Fruit fly (Drosophila melanogaster) whole organism, embryonic: ENCODE measurements around the gene CG4631.

Experiments used
- Ada2b ChIP-seq: fragments of 200-800 bp; sonication (Bioruptor generic); IDR thresholded peaks from 2 replicates; pipeline ENCODE4 v1.3.6; 2022; ENCODE audit warnings: missing biosample characterization, missing genetic modification characterization
- Asciz ChIP-seq: fragments of 200-800 bp; sonication (Bioruptor generic); optimal IDR thresholded peaks from 2 replicates; lab custom pipeline; 2017; ENCODE audit warnings: missing biosample characterization, mild to moderate bottlenecking, missing genetic modification characterization, missing genetic modification reagents
- Atf-2 ChIP-seq: fragments of 200-800 bp; sonication (Bioruptor generic); optimal IDR thresholded peaks from 2 replicates; lab custom pipeline; 2016; ENCODE audit warnings: missing biosample characterization, missing genetic modification characterization
- B-H1 ChIP-seq: fragments of 200-800 bp; sonication (Bioruptor generic); IDR thresholded peaks from 3 replicates; pipeline ENCODE4 v1.3.6; 2022; ENCODE audit warnings: missing biosample characterization, missing genetic modification characterization
- Bgb ChIP-seq: fragments of 200-800 bp; sonication (Bioruptor generic); IDR thresholded peaks from 2 replicates; pipeline ENCODE4 v1.3.6; 2022; ENCODE audit warnings: missing biosample characterization, missing genetic modification characterization; ENCODE audit not compliant: partially characterized antibody
- BtbVII ChIP-seq: fragments of 200-800 bp; sonication (Bioruptor generic); optimal IDR thresholded peaks from 3 replicates; lab custom pipeline; 2017; ENCODE audit warnings: missing biosample characterization, mild to moderate bottlenecking, missing genetic modification characterization
- CG10321 ChIP-seq: fragments of 200-800 bp; sonication (Bioruptor generic); IDR thresholded peaks from 2 replicates; pipeline ENCODE4 v1.3.6; 2022; ENCODE audit warnings: missing biosample characterization, missing genetic modification characterization
- CG11398 ChIP-seq: fragments of 200-800 bp; sonication (Bioruptor generic); optimal IDR thresholded peaks from 2 replicates; lab custom pipeline; 2016; ENCODE audit warnings: missing biosample characterization, missing genetic modification characterization
- CG11695 ChIP-seq: fragments of 200-800 bp; sonication (Bioruptor generic); IDR thresholded peaks from 3 replicates; pipeline ENCODE4 v1.3.6; 2022; ENCODE audit warnings: missing biosample characterization, missing genetic modification characterization
- CG12071 ChIP-seq: fragments of 200-800 bp; sonication (Bioruptor generic); optimal IDR thresholded peaks from 3 replicates; lab custom pipeline; 2018; ENCODE audit warnings: missing biosample characterization, mild to moderate bottlenecking, missing genetic modification characterization
- CG12659 ChIP-seq: fragments of 200-800 bp; sonication (Bioruptor generic); optimal IDR thresholded peaks from 3 replicates; lab custom pipeline; 2017; ENCODE audit warnings: mild to moderate bottlenecking, missing biosample characterization, missing genetic modification reagents, missing genetic modification characterization
- CG15011 ChIP-seq: fragments of 200-800 bp; sonication (Bioruptor generic); optimal IDR thresholded peaks from 3 replicates; lab custom pipeline; 2018; ENCODE audit warnings: missing biosample characterization, mild to moderate bottlenecking, missing genetic modification characterization
- CG1602 ChIP-seq: fragments of 200-800 bp; sonication (Bioruptor generic); optimal IDR thresholded peaks from 3 replicates; lab custom pipeline; 2016; ENCODE audit warnings: missing biosample characterization, missing genetic modification characterization
- CG17186 ChIP-seq: fragments of 200-800 bp; sonication (Bioruptor generic); optimal IDR thresholded peaks from 3 replicates; lab custom pipeline; 2017; ENCODE audit warnings: missing biosample characterization, missing genetic modification reagents, missing genetic modification characterization
- CG34376 ChIP-seq: fragments of 200-800 bp; sonication (Bioruptor generic); optimal IDR thresholded peaks from 2 replicates; lab custom pipeline; 2018; ENCODE audit warnings: missing biosample characterization, mild to moderate bottlenecking, missing genetic modification characterization
- CG7987 ChIP-seq: fragments of 200-800 bp; sonication (Bioruptor generic); optimal IDR thresholded peaks from 2 replicates; lab custom pipeline; 2018; ENCODE audit warnings: missing biosample characterization, mild to moderate bottlenecking, missing genetic modification characterization, moderate library complexity
- CG9609 ChIP-seq: fragments of 200-800 bp; sonication (Bioruptor generic); optimal IDR thresholded peaks from 3 replicates; lab custom pipeline; 2016; ENCODE audit warnings: missing biosample characterization, missing genetic modification characterization
- CG9727 ChIP-seq: fragments of 200-800 bp; sonication (Bioruptor generic); optimal IDR thresholded peaks from 3 replicates; lab custom pipeline; 2017; ENCODE audit warnings: missing biosample characterization, mild to moderate bottlenecking, missing genetic modification characterization
- CG9817 ChIP-seq: fragments of 200-800 bp; sonication (Bioruptor generic); optimal IDR thresholded peaks from 2 replicates; lab custom pipeline; 2018; ENCODE audit warnings: missing biosample characterization, mild to moderate bottlenecking, missing genetic modification characterization, moderate library complexity
- CrebB ChIP-seq: fragments of 200-800 bp; sonication (Bioruptor generic); optimal IDR thresholded peaks from 3 replicates; lab custom pipeline; 2018; ENCODE audit warnings: missing biosample characterization, mild to moderate bottlenecking, missing genetic modification characterization
- Dfd ChIP-seq, 2 experiments: fragments of >200 bp; optimal IDR thresholded peaks; 2 replicates each; lab custom pipeline; 2017; ENCODE audit warnings: missing biosample characterization in 2 of 2, missing genetic modification characterization in 2 of 2
- Gug ChIP-seq: fragments of 200-800 bp; sonication (Bioruptor generic); IDR thresholded peaks from 4 replicates; pipeline ENCODE4 v1.3.6; 2022; ENCODE audit warnings: missing biosample characterization, missing genetic modification characterization
- Hr78 ChIP-seq, 2 experiments: fragments of 200-800 bp in 1 of 2; fragments of >200 bp in 1 of 2; sonication (Bioruptor generic) in 1 of 2; optimal IDR thresholded peaks; 2 replicates each; lab custom pipeline; 2017 to 2019; ENCODE audit warnings: missing biosample characterization in 2 of 2, missing genetic modification characterization in 2 of 2, mild to moderate bottlenecking in 1 of 2, moderate library complexity in 1 of 2
- MBD-R2 ChIP-seq: fragments of 200-800 bp; sonication (Bioruptor generic); IDR thresholded peaks from 2 replicates; pipeline ENCODE4 v1.3.6; 2022; ENCODE audit warnings: missing biosample characterization, missing genetic modification characterization
- Max ChIP-seq: fragments of 200-800 bp; sonication (Bioruptor generic); optimal IDR thresholded peaks from 2 replicates; lab custom pipeline; 2016; ENCODE audit warnings: missing biosample characterization, mild to moderate bottlenecking, missing genetic modification characterization
- Nf-YA ChIP-seq: fragments of 200-800 bp; sonication (Bioruptor generic); IDR thresholded peaks from 2 replicates; pipeline ENCODE4 v1.3.6; 2022; ENCODE audit warnings: missing biosample characterization, missing genetic modification characterization
- Oli ChIP-seq: fragments of 200-800 bp; sonication (Bioruptor generic); optimal IDR thresholded peaks from 2 replicates; lab custom pipeline; 2018; ENCODE audit warnings: missing biosample characterization, mild to moderate bottlenecking, missing genetic modification characterization, moderate library complexity
- Trl ChIP-seq, 3 experiments: fragments of >200 bp in 2 of 3; fragments of 200-800 bp in 1 of 3; sonication (Bioruptor generic) in 1 of 3; optimal IDR thresholded peaks; 2 replicates in 1 of 3; 3 replicates in 2 of 3; lab custom pipeline; 2016 to 2017; ENCODE audit warnings: missing biosample characterization in 1 of 3, missing genetic modification characterization in 1 of 3
- ap ChIP-seq: fragments of 200-800 bp; sonication (Bioruptor generic); IDR thresholded peaks from 2 replicates; pipeline ENCODE4 v1.3.6; 2022; ENCODE audit warnings: missing biosample characterization, missing genetic modification characterization
- ara ChIP-seq: fragments of 200-800 bp; sonication (Bioruptor generic); IDR thresholded peaks from 2 replicates; pipeline ENCODE4 v1.3.6; 2022; ENCODE audit warnings: missing biosample characterization, missing genetic modification characterization
- ato ChIP-seq: fragments of 200-800 bp; sonication (Bioruptor generic); IDR thresholded peaks from 2 replicates; pipeline ENCODE4 v1.3.6; 2022; ENCODE audit warnings: missing biosample characterization, missing genetic modification characterization; ENCODE audit not compliant: partially characterized antibody
- bbx ChIP-seq: fragments of 200-800 bp; sonication (Bioruptor generic); IDR thresholded peaks from 2 replicates; pipeline ENCODE4 v1.3.6; 2022; ENCODE audit warnings: missing biosample characterization, missing genetic modification characterization; ENCODE audit not compliant: partially characterized antibody
- bsh ChIP-seq, 2 experiments: fragments of 200-800 bp; sonication (Bioruptor generic); optimal IDR thresholded peaks; 2 replicates each; lab custom pipeline; 2017 to 2018; ENCODE audit warnings: mild to moderate bottlenecking in 2 of 2, missing biosample characterization in 2 of 2, missing genetic modification characterization in 2 of 2, moderate library complexity in 1 of 2
- btn ChIP-seq: fragments of 200-800 bp; sonication (Bioruptor generic); optimal IDR thresholded peaks from 2 replicates; lab custom pipeline; 2016; ENCODE audit warnings: missing biosample characterization, missing genetic modification characterization
- cg ChIP-seq: fragments of 200-800 bp; sonication (Bioruptor generic); optimal IDR thresholded peaks from 3 replicates; lab custom pipeline; 2019; ENCODE audit warnings: missing biosample characterization, mild to moderate bottlenecking, missing genetic modification characterization, moderate library complexity
- chif ChIP-seq, 2 experiments: fragments of 200-800 bp; sonication (Bioruptor generic); optimal IDR thresholded peaks; 3 replicates each; lab custom pipeline; 2016; ENCODE audit warnings: missing biosample characterization in 2 of 2, missing genetic modification characterization in 2 of 2
- cwo ChIP-seq: fragments of 200-800 bp; sonication (Bioruptor generic); optimal IDR thresholded peaks from 3 replicates; lab custom pipeline; 2017; ENCODE audit warnings: missing biosample characterization, missing genetic modification characterization, mild to moderate bottlenecking, moderate library complexity, missing genetic modification reagents
- ham ChIP-seq: fragments of 200-800 bp; sonication (Bioruptor generic); IDR thresholded peaks from 2 replicates; pipeline ENCODE4 v1.3.6; 2022; ENCODE audit warnings: missing biosample characterization, missing genetic modification characterization
- hkb ChIP-seq, 2 experiments: fragments of 200-800 bp in 1 of 2; fragments of >200 bp in 1 of 2; sonication (Bioruptor generic) in 1 of 2; IDR thresholded peaks in 1 of 2; optimal IDR thresholded peaks in 1 of 2; 2 replicates each; pipeline versions ENCODE4 v1.3.6 to Lab custom; 2017 to 2022; ENCODE audit warnings: missing biosample characterization in 1 of 2, missing genetic modification characterization in 1 of 2
- jigr1 ChIP-seq: fragments of 200-800 bp; sonication (Bioruptor generic); IDR thresholded peaks from 3 replicates; pipeline ENCODE4 v1.3.6; 2022; ENCODE audit warnings: missing biosample characterization, missing genetic modification characterization
- mirr ChIP-seq: fragments of 200-800 bp; sonication (Bioruptor generic); optimal IDR thresholded peaks from 3 replicates; lab custom pipeline; 2018; ENCODE audit warnings: missing biosample characterization, mild to moderate bottlenecking, missing genetic modification characterization
- nerfin-2 ChIP-seq: fragments of 200-800 bp; sonication (Bioruptor generic); IDR thresholded peaks from 2 replicates; pipeline ENCODE4 v1.3.6; 2022; ENCODE audit warnings: missing biosample characterization, missing genetic modification characterization; ENCODE audit not compliant: partially characterized antibody
- nom ChIP-seq: fragments of 200-800 bp; sonication (Bioruptor generic); optimal IDR thresholded peaks from 2 replicates; lab custom pipeline; 2017; ENCODE audit warnings: missing biosample characterization, missing genetic modification characterization, mild to moderate bottlenecking, moderate library complexity, missing genetic modification reagents
- peb ChIP-seq: fragments of 200-800 bp; sonication (Bioruptor generic); IDR thresholded peaks from 2 replicates; pipeline ENCODE4 v1.3.6; 2022; ENCODE audit warnings: missing biosample characterization, missing genetic modification characterization
- scrt ChIP-seq: fragments of 200-800 bp; sonication (Bioruptor generic); optimal IDR thresholded peaks from 2 replicates; lab custom pipeline; 2018; ENCODE audit warnings: missing biosample characterization, mild to moderate bottlenecking, missing genetic modification characterization, moderate library complexity
- sens ChIP-seq: fragments of 200-800 bp; sonication (Bioruptor generic); peaks from one replicate; lab custom pipeline; 2016; ENCODE audit warnings: missing biosample characterization, missing genetic modification characterization
- slou ChIP-seq: fragments of 200-800 bp; sonication (Bioruptor generic); optimal IDR thresholded peaks from 3 replicates; lab custom pipeline; 2016; ENCODE audit warnings: missing biosample characterization, missing genetic modification characterization
- sug ChIP-seq: fragments of 200-800 bp; optimal IDR thresholded peaks from 2 replicates; lab custom pipeline; 2019; ENCODE audit warnings: missing biosample characterization, mild to moderate bottlenecking, missing genetic modification characterization, moderate library complexity
- zfh1 ChIP-seq: fragments of 200-800 bp; sonication (Bioruptor generic); IDR thresholded peaks from 3 replicates; pipeline ENCODE4 v1.3.6; 2022; ENCODE audit warnings: missing biosample characterization, missing genetic modification characterization

Gene CG4631

DNA sequence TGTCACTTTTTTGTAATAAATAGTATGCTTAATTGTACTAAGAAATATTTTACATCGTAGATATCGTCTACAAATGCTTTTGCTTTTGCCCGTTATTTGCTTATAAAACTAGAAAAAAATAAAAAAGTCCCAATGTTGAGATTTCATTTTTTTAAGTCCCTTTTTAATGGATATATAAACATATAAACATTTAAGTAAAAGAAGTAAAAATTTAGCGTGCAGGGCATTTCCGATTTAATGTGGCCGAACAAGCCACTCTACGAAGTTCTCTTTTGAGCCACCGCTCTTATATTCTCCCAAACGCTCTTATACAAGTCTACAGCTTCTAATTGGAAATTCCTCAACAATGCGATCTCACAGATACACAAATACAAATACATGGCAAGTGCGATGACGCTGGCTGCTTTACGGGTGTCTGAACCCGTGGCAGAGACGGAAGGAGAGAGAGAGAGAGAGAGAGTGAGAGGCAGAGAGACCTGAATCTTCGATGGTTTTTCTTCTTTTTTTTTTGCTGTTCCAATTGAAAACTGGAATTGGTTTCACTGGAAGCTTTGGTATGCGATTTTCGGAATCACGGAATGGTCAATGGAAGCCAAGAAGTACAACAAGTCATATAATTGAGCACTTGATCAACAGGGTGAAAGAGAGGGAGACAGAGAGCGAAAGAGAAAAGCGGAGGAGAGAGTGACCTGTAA lies 19.4 kb upstream of the CG4631 start (continued):
- TF ChIP-seq nerfin-2 (GFP tag; lab: Robert Waterston, UW) (no peak), slou (GFP tag; lab: Kevin White, UChicago) (no peak), Nf-YA (GFP tag; lab: Robert Waterston, UW) (no peak), Atf-2 (GFP tag; lab: Kevin White, UChicago) (no peak), Dfd (GFP tag; optimal IDR thresholded peaks at IDR 0.05; lab: Kevin White, UChicago) (no peak), CG9727 (GFP tag; lab: Kevin White, UChicago) (no peak), ara (GFP tag; lab: Robert Waterston, UW) (no peak), CG9817 (tag; lab: Kevin White, UChicago) (no peak), CG12071 (no peak), Max (no peak), nom (GFP tag; lab: Kevin White, UChicago) (peak; percentile 85), zfh1 (GFP tag; lab: Robert Waterston, UW) (0 out of 3 replicates have a peak, but pooled peaks have one; percentile 26), CG1602 (GFP tag; lab: Kevin White, UChicago) (no peak), Ada2b (GFP tag; lab: Robert Waterston, UW) (no peak), scrt (GFP tag; lab: Kevin White, UChicago) (no peak), CG34376 (no peak), chif (GFP tag; optimal IDR thresholded peaks at IDR 0.05; lab: Kevin White, UChicago) (no peak), sens (GFP tag; lab: Kevin White, UChicago) (peak; percentile 78), sug (tag; lab: Kevin White, UChicago) (no peak), ato (GFP tag; lab: Robert Waterston, UW) (no peak), CG17186 (no peak), bsh (GFP tag; optimal IDR thresholded peaks at IDR 0.05; lab: Kevin White, UChicago) (peak in 1 of 2 experiments; percentile 67), ham (GFP tag; lab: Robert Waterston, UW) (no peak), Hr78 (GFP tag; optimal IDR thresholded peaks at IDR 0.05; lab: Kevin White, UChicago) (peak in 1 of 2 experiments; percentile 14), Bgb (GFP tag; lab: Robert Waterston, UW) (no peak), cg (GFP tag; lab: Kevin White, UChicago) (peak; percentile 85), Oli (tag; lab: Kevin White, UChicago) (no peak), CG11398 (no peak), btn (GFP tag; lab: Kevin White, UChicago) (no peak), jigr1 (no peak), CG11695 (GFP tag; lab: Robert Waterston, UW) (no peak), MBD-R2 (GFP tag; lab: Robert Waterston, UW) (no peak), hkb (optimal IDR thresholded peaks at IDR 0.05; lab: Kevin White, UChicago) (no peak), hkb (GFP tag; IDR thresholded peaks at IDR 0.05; lab: Robert Waterston, UW) (no peak), Trl (optimal IDR thresholded peaks at IDR 0.05; lab: Kevin White, UChicago) (peak; percentile 93 to 96), Trl (GFP tag; optimal IDR thresholded peaks at IDR 0.05; lab: Kevin White, UChicago) (peak; percentile 10), CG15011 (GFP tag; lab: Kevin White, UChicago) (no peak), B-H1 (GFP tag; lab: Robert Waterston, UW) (no peak), CG12659 (no peak), CG9609 (GFP tag; lab: Kevin White, UChicago) (no peak), bbx (GFP tag; lab: Robert Waterston, UW) (no peak), cwo (GFP tag; lab: Kevin White, UChicago) (no peak), BtbVII (GFP tag; lab: Kevin White, UChicago) (no peak), peb (GFP tag; lab: Robert Waterston, UW) (no peak), CG7987 (GFP tag; lab: Kevin White, UChicago) (no peak), CrebB (tag; lab: Kevin White, UChicago) (no peak), Asciz (no peak), Gug (GFP tag; lab: Robert Waterston, UW) (no peak), CG10321 (no peak), ap (GFP tag; lab: Robert Waterston, UW) (no peak), mirr (GFP tag; lab: Kevin White, UChicago) (no peak)
